Worm (Caenorhabditis elegans) whole organism, late embryonic: ENCODE measurements around the gene F14D2.14.

Experiments used
- C38D4.7 ChIP-seq: fragments of 200-800 bp; sonication (Bioruptor generic); optimal IDR thresholded peaks from 2 replicates; lab custom pipeline; 2018; ENCODE audit warnings: mild to moderate bottlenecking, missing genetic modification characterization, moderate library complexity, missing compliant biosample characterization
- K02D7.2 ChIP-seq: sonication (generic microtip); optimal IDR thresholded peaks from 2 replicates; lab custom pipeline; 2017; ENCODE audit warnings: mild to moderate bottlenecking, missing genetic modification characterization, missing compliant biosample characterization
- K09A11.1 ChIP-seq: sonication (generic microtip); optimal IDR thresholded peaks from 2 replicates; lab custom pipeline; 2017; ENCODE audit warnings: antibody characterized with exemption, mild to moderate bottlenecking, missing genetic modification characterization, missing compliant biosample characterization; ENCODE audit not compliant: insufficient read depth
- T23F11.4 ChIP-seq: fragments of 200-800 bp; sonication (Bioruptor generic); optimal IDR thresholded peaks from 2 replicates; lab custom pipeline; 2018; ENCODE audit warnings: mild to moderate bottlenecking, missing genetic modification characterization, missing compliant biosample characterization
- ahr-1 ChIP-seq: sonication (generic microtip); optimal IDR thresholded peaks from 2 replicates; lab custom pipeline; 2016; ENCODE audit warnings: missing genetic modification characterization, missing compliant biosample characterization
- ceh-14 ChIP-seq: sonication (generic microtip); optimal IDR thresholded peaks from 2 replicates; lab custom pipeline; 2016; ENCODE audit warnings: missing genotype, missing genetic modification characterization, missing compliant biosample characterization
- ceh-18 ChIP-seq: sonication (generic microtip); optimal IDR thresholded peaks from 2 replicates; lab custom pipeline; 2016; ENCODE audit warnings: missing genetic modification characterization, missing compliant biosample characterization
- ceh-19 ChIP-seq: fragments of 200-800 bp; sonication (Bioruptor generic); optimal IDR thresholded peaks from 2 replicates; lab custom pipeline; 2018; ENCODE audit warnings: mild to moderate bottlenecking, missing genetic modification characterization, missing compliant biosample characterization
- ceh-2 ChIP-seq: sonication (generic microtip); optimal IDR thresholded peaks from 2 replicates; lab custom pipeline; 2016; ENCODE audit warnings: missing genotype, missing genetic modification characterization, missing compliant biosample characterization
- ceh-30 ChIP-seq: fragments of 150-350 bp; optimal IDR thresholded peaks from 2 replicates; lab custom pipeline; 2014; ENCODE audit warnings: missing biosample characterization, missing genetic modification characterization
- ceh-31 ChIP-seq: sonication (generic microtip); optimal IDR thresholded peaks from 2 replicates; lab custom pipeline; 2016; ENCODE audit warnings: missing genetic modification characterization, missing compliant biosample characterization
- ceh-34 ChIP-seq: sonication (generic microtip); optimal IDR thresholded peaks from 2 replicates; lab custom pipeline; 2016; ENCODE audit warnings: mild to moderate bottlenecking, missing genetic modification characterization, missing compliant biosample characterization
- ceh-48 ChIP-seq: sonication (generic microtip); optimal IDR thresholded peaks from 2 replicates; lab custom pipeline; 2016; ENCODE audit warnings: missing genetic modification characterization, inconsistent platforms, missing compliant biosample characterization
- dmd-4 ChIP-seq: sonication (generic microtip); optimal IDR thresholded peaks from 2 replicates; lab custom pipeline; 2016; ENCODE audit warnings: borderline replicate concordance, missing genetic modification characterization, missing compliant biosample characterization
- elt-4 ChIP-seq: sonication (generic microtip); optimal IDR thresholded peaks from 2 replicates; lab custom pipeline; 2016; ENCODE audit warnings: missing genetic modification characterization, missing compliant biosample characterization
- fax-1 ChIP-seq: sonication (generic microtip); optimal IDR thresholded peaks from 2 replicates; lab custom pipeline; 2016; ENCODE audit warnings: missing genotype, missing genetic modification characterization, missing compliant biosample characterization
- fkh-6 ChIP-seq: sonication (generic microtip); optimal IDR thresholded peaks from 2 replicates; lab custom pipeline; 2016; ENCODE audit warnings: missing genetic modification characterization, missing compliant biosample characterization
- gmeb-2 ChIP-seq: sonication (generic microtip); optimal IDR thresholded peaks from 2 replicates; lab custom pipeline; 2016; ENCODE audit warnings: missing genetic modification characterization, inconsistent platforms, missing compliant biosample characterization
- hlh-15 ChIP-seq: sonication (generic microtip); optimal IDR thresholded peaks from 2 replicates; lab custom pipeline; 2016; ENCODE audit warnings: missing genetic modification characterization, missing compliant biosample characterization
- hlh-6 ChIP-seq: sonication (generic microtip); optimal IDR thresholded peaks from 2 replicates; lab custom pipeline; 2016; ENCODE audit warnings: missing genotype, missing genetic modification characterization, missing compliant biosample characterization
- lim-6 ChIP-seq: sonication (generic microtip); optimal IDR thresholded peaks from 2 replicates; lab custom pipeline; 2016; ENCODE audit warnings: missing genetic modification characterization, missing compliant biosample characterization
- madf-2 ChIP-seq: sonication (generic microtip); optimal IDR thresholded peaks from 2 replicates; lab custom pipeline; 2017; ENCODE audit warnings: missing genetic modification characterization, missing compliant biosample characterization
- nfya-1 ChIP-seq: sonication (generic microtip); optimal IDR thresholded peaks from 2 replicates; lab custom pipeline; 2017; ENCODE audit warnings: missing genetic modification characterization, mild to moderate bottlenecking, missing compliant biosample characterization, antibody characterized with exemption, moderate library complexity
- nhr-11 ChIP-seq: fragments of 150-350 bp; optimal IDR thresholded peaks from 2 replicates; lab custom pipeline; 2014; ENCODE audit warnings: missing biosample characterization, missing genetic modification characterization
- pag-3 ChIP-seq: sonication (generic microtip); optimal IDR thresholded peaks from 2 replicates; lab custom pipeline; 2016; ENCODE audit warnings: missing compliant biosample characterization, missing genetic modification characterization, borderline replicate concordance
- pax-1 ChIP-seq: fragments of 150-350 bp; optimal IDR thresholded peaks from 2 replicates; lab custom pipeline; 2014; ENCODE audit warnings: missing biosample characterization, missing genetic modification characterization
- pha-2 ChIP-seq: sonication (generic microtip); optimal IDR thresholded peaks from 2 replicates; lab custom pipeline; 2017; ENCODE audit warnings: mild to moderate bottlenecking, missing genetic modification characterization, missing compliant biosample characterization
- pqm-1 ChIP-seq: sonication (generic microtip); optimal IDR thresholded peaks from 2 replicates; lab custom pipeline; 2016; ENCODE audit warnings: missing genetic modification characterization, missing compliant biosample characterization
- pros-1 ChIP-seq: fragments of 150-350 bp; optimal IDR thresholded peaks from 2 replicates; lab custom pipeline; 2014; ENCODE audit warnings: missing biosample characterization, missing genetic modification reagents, missing genetic modification characterization
- ref-2 ChIP-seq: sonication (generic microtip); optimal IDR thresholded peaks from 2 replicates; lab custom pipeline; 2016; ENCODE audit warnings: missing genetic modification characterization, missing compliant biosample characterization
- rnt-1 ChIP-seq: sonication (generic microtip); optimal IDR thresholded peaks from 2 replicates; lab custom pipeline; 2016; ENCODE audit warnings: missing genetic modification characterization, missing compliant biosample characterization
- sdc-2 ChIP-seq: sonication (generic microtip); optimal IDR thresholded peaks from 2 replicates; lab custom pipeline; 2016; ENCODE audit warnings: missing genotype, missing genetic modification characterization, missing compliant biosample characterization
- sox-2 ChIP-seq: fragments of 200-800 bp; sonication (Bioruptor generic); IDR thresholded peaks from 2 replicates; pipeline ENCODE4 v1.3.6; 2022; ENCODE audit warnings: missing genetic modification reagents, missing genetic modification characterization, missing compliant biosample characterization
- syd-9 ChIP-seq: sonication (generic microtip); optimal IDR thresholded peaks from 2 replicates; lab custom pipeline; 2016; ENCODE audit warnings: mild to moderate bottlenecking, missing genetic modification characterization, moderate library complexity, missing compliant biosample characterization
- tbx-2 ChIP-seq: sonication (generic microtip); optimal IDR thresholded peaks from 2 replicates; lab custom pipeline; 2016; ENCODE audit warnings: missing genetic modification characterization, missing compliant biosample characterization
- ttx-3 ChIP-seq: sonication (generic microtip); optimal IDR thresholded peaks from 2 replicates; lab custom pipeline; 2016; ENCODE audit warnings: missing genetic modification reagents, missing genetic modification characterization, missing compliant biosample characterization
- unc-3 ChIP-seq, 2 experiments: fragments of 200-800 bp in 1 of 2; sonication (Bioruptor generic) in 1 of 2; sonication (generic microtip) in 1 of 2; conservative IDR thresholded peaks in 1 of 2; optimal IDR thresholded peaks in 1 of 2; 2 replicates each; pipeline versions ENCODE4 v1.3.6 to Lab custom; 2016 to 2022; ENCODE audit warnings: missing compliant biosample characterization in 2 of 2, missing genetic modification characterization in 2 of 2, missing genetic modification reagents in 1 of 2
- unc-42 ChIP-seq: sonication (generic microtip); optimal IDR thresholded peaks from 2 replicates; lab custom pipeline; 2016; ENCODE audit warnings: missing genotype, missing genetic modification characterization, missing compliant biosample characterization
- unc-55 ChIP-seq: sonication (generic microtip); optimal IDR thresholded peaks from 2 replicates; lab custom pipeline; 2017; ENCODE audit warnings: missing biosample characterization, missing genetic modification reagents, missing genetic modification characterization
- zip-5 ChIP-seq: sonication (generic microtip); optimal IDR thresholded peaks from 2 replicates; lab custom pipeline; 2016; ENCODE audit warnings: missing genetic modification characterization, missing compliant biosample characterization
- ztf-16 ChIP-seq: sonication (generic microtip); optimal IDR thresholded peaks from 2 replicates; lab custom pipeline; 2017; ENCODE audit warnings: missing genetic modification characterization, missing compliant biosample characterization

Gene F14D2.14

DNA sequence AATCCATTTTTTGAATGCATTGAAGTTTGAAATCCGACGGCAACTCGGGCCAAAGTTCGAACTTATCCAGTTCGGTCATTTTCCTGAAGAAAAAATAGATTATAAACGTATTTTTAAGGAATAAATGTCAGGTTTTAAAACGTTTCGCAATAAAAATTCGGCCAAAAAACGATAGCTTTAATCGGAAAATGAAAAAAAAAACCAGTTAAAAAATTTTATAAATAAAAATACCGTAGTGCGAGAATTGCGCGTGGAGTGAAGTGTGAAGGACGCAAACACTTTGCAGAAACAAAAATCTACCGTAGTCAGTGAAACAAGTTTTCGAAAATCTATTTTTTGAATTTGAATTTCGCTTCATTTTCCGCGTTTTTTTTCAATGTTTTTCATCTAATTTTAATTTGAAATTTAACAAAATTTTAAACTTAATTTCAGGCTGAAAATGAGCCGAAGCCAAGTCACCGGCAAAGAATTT lies 2.1 kb upstream of the F14D2.14 start, which contains the start of gene F14D2.8:
Gene F14D2.8, minus strand, starts transcription at position 51 of the 472 bp plus-strand sequence.
- no peak for TF ChIP-seq K02D7.2 (tag; lab: Kevin White, UChicago)
- no peak for TF ChIP-seq K09A11.1 (tag; lab: Kevin White, UChicago)
- no peak for TF ChIP-seq T23F11.4
- no peak for TF ChIP-seq elt-4 (tag; lab: Kevin White, UChicago)
- TF ChIP-seq hlh-6, result no peak
- TF ChIP-seq sox-2 (GFP tag; lab: Robert Waterston, UW), result no peak
- no peak for TF ChIP-seq tbx-2 (tag; lab: Kevin White, UChicago)
- TF ChIP-seq ceh-30 (tag; lab: Kevin White, UChicago), result no peak
- TF ChIP-seq ceh-48 (tag; lab: Kevin White, UChicago), result no peak
- TF ChIP-seq, all 69 proteins: peak for 0

DNA sequence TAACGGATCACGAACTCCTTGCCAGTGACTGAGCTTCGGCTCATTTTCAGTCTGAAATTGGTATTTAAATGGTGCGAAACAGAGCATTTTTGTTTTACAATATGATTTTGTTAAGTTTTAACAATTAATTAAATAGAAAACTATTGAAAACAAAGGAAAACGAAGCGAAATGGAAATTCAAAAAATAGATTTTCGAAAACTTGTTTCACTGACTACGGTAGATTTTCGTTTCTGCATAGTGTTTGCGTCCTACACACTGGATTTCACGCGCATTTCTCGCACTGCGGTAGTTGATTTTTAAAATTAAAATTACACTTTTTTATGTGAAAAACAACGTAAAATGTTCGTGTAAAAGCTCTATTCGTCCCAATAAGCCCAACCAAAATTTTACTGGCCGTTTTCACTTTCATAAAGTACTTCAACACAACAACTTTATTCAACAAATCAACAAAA lies 1.4 kb downstream of the F14D2.14 start, which contains the start of gene bath-30:
Gene bath-30, minus strand, starts transcription at position 51 of the 453 bp plus-strand sequence.
- TF ChIP-seq pqm-1 (tag; lab: Kevin White, UChicago) (no peak), pros-1 (tag; lab: Kevin White, UChicago) (no peak), ceh-2 (tag; lab: Kevin White, UChicago) (no peak), C38D4.7 (GFP tag; lab: Kevin White, UChicago) (no peak), syd-9 (no peak), zip-5 (tag; lab: Kevin White, UChicago) (no peak), rnt-1 (no peak), dmd-4 (tag; lab: Kevin White, UChicago) (no peak), ceh-18 (tag; lab: Kevin White, UChicago) (no peak)
- TF ChIP-seq, all 69 proteins: peak for 0

DNA sequence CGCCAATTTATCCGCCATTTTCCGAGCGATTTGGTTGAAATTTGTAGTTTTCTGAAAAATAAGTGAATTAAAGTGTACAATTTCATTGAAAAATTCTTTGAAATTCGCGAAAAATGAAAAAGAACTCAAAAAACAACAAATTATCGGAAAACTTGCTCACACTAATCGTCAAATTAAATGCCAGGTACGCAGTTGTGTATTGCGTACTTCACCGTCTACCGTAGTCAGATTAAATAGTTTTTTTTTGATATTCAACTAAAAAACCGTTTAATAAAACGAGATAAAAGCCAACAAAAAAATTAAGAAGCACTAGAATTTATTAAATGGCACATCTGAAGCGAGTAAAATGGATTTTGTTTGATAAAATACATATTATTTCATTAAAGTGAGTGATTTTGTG lies 2.9 kb downstream of the F14D2.14 start, which contains the start of gene bath-28:
Gene bath-28, minus strand, starts transcription at position 51 of the 400 bp plus-strand sequence.
- TF ChIP-seq pha-2 (tag; lab: Kevin White, UChicago), result no peak
- TF ChIP-seq hlh-15, result no peak
- no peak for TF ChIP-seq pqm-1 (tag; lab: Kevin White, UChicago)
- TF ChIP-seq ceh-19 (GFP tag; lab: Kevin White, UChicago), result no peak
- no peak for TF ChIP-seq ref-2
- no peak for TF ChIP-seq nhr-11
- no peak for TF ChIP-seq sdc-2 (tag; lab: Kevin White, UChicago)
- TF ChIP-seq pax-1 (tag; lab: Kevin White, UChicago), result no peak
- TF ChIP-seq ceh-30 (tag; lab: Kevin White, UChicago), result no peak
- TF ChIP-seq ttx-3, result no peak
- TF ChIP-seq ceh-18 (tag; lab: Kevin White, UChicago), result no peak
- TF ChIP-seq unc-42 (tag; lab: Kevin White, UChicago), result no peak
- no peak for TF ChIP-seq rnt-1
- no peak for TF ChIP-seq T23F11.4
- TF ChIP-seq ceh-14, result no peak

ce11 chrII:3343714-3344113 lies 4.1 kb downstream of the F14D2.14 start, which contains the start of gene F14D2.15:
Gene F14D2.15 (minus strand): TSS chrII:3343814.
- TF ChIP-seq syd-9, result no peak
- TF ChIP-seq ztf-16 (tag; lab: Kevin White, UChicago), result no peak
- TF ChIP-seq sdc-2 (tag; lab: Kevin White, UChicago), result no peak
- TF ChIP-seq tbx-2 (tag; lab: Kevin White, UChicago), result no peak
- TF ChIP-seq gmeb-2 (tag; lab: Kevin White, UChicago), result no peak
- no peak for TF ChIP-seq pag-3 (tag; lab: Kevin White, UChicago)
- TF ChIP-seq unc-3 (GFP tag; conservative IDR thresholded peaks at IDR 0.05; lab: Robert Waterston, UW), result no peak
- TF ChIP-seq unc-3 (tag; optimal IDR thresholded peaks at IDR 0.05; lab: Kevin White, UChicago), result no peak
- TF ChIP-seq unc-55 (GFP tag; lab: Kevin White, UChicago), result no peak

- TF ChIP-seq ahr-1 (tag; lab: Kevin White, UChicago), result no peak
- no peak for TF ChIP-seq lim-6 (tag; lab: Kevin White, UChicago)
- TF ChIP-seq rnt-1, result no peak
- TF ChIP-seq ztf-16 (tag; lab: Kevin White, UChicago), result no peak
- no peak for TF ChIP-seq fax-1 (tag; lab: Kevin White, UChicago)
- TF ChIP-seq T23F11.4, result no peak
- no peak for TF ChIP-seq nhr-11
- no peak for TF ChIP-seq ceh-14
- TF ChIP-seq K02D7.2 (tag; lab: Kevin White, UChicago), result no peak
- no peak for TF ChIP-seq ceh-31
- no peak for TF ChIP-seq fkh-6
- TF ChIP-seq unc-42 (tag; lab: Kevin White, UChicago), result no peak
- no peak for TF ChIP-seq ceh-34 (tag; lab: Kevin White, UChicago)
- TF ChIP-seq madf-2 (tag; lab: Kevin White, UChicago), result no peak
- no peak for TF ChIP-seq ceh-19 (GFP tag; lab: Kevin White, UChicago)
- no peak for TF ChIP-seq nfya-1
Measured at ce11 chrII:3341989-3342388, 5.8 kb downstream of the F14D2.14 start, which contains the start of gene F14D2.11. Gene F14D2.11 (minus strand): TSS chrII:3342089.
